Fruit fly (Drosophila melanogaster): ENCODE measurements around the gene CG13895.

dm6 chr3L:742389-742951, 34.5 kb upstream of the CG13895 start:
- TF ChIP-seq Sox15 (GFP tag; optimal IDR thresholded peaks at IDR 0.05) (no peak), CG6808 (GFP tag; optimal IDR thresholded peaks at IDR 0.05) (no peak), CG16779 (tag; optimal IDR thresholded peaks at IDR 0.05) (no peak), eg (GFP tag; IDR thresholded peaks at IDR 0.05) (no peak)
